Worm (Caenorhabditis elegans) whole organism, L1 larva: Measurements from ENCODE around the gene mlt-8.

ENCODE experiments used
- fkh-4 ChIP-seq: sonication (generic microtip); optimal IDR thresholded peaks from 2 replicates; lab custom pipeline; 2016; ENCODE audit warnings: missing compliant biosample characterization, missing genetic modification characterization, borderline replicate concordance
- lsy-2 ChIP-seq, 2 experiments: fragments of 150-350 bp; optimal IDR thresholded peaks; 2 replicates each; lab custom pipeline; 2014; ENCODE audit warnings: missing biosample characterization in 2 of 2, missing genetic modification characterization in 2 of 2
- mdl-1 ChIP-seq, 2 experiments: fragments of 150-350 bp; optimal IDR thresholded peaks; 2 replicates each; lab custom pipeline; 2014 to 2017; ENCODE audit warnings: missing biosample characterization in 2 of 2, missing genetic modification characterization in 2 of 2, inconsistent platforms in 1 of 2
- nhr-12 ChIP-seq: sonication (generic microtip); optimal IDR thresholded peaks from 2 replicates; lab custom pipeline; 2017; ENCODE audit warnings: missing biosample characterization, missing genetic modification characterization
- nhr-76 ChIP-seq: sonication (generic microtip); optimal IDR thresholded peaks from 2 replicates; lab custom pipeline; 2017; ENCODE audit warnings: missing biosample characterization, missing genetic modification characterization
- unc-62 ChIP-seq: fragments of 150-350 bp; optimal IDR thresholded peaks from 2 replicates; lab custom pipeline; 2014; ENCODE audit warnings: missing biosample characterization, missing genetic modification reagents, missing genetic modification characterization
- zag-1 ChIP-seq: fragments of 150-350 bp; optimal IDR thresholded peaks from 2 replicates; lab custom pipeline; 2014; ENCODE audit warnings: missing biosample characterization, missing genetic modification characterization
- ztf-4 ChIP-seq: fragments of 150-350 bp; optimal IDR thresholded peaks from 2 replicates; lab custom pipeline; 2014; ENCODE audit warnings: missing biosample characterization, missing genetic modification characterization

- TF ChIP-seq nhr-76 (tag; lab: Kevin White, UChicago) = no peak
- no peak for TF ChIP-seq zag-1
- TF ChIP-seq mdl-1 (tag; optimal IDR thresholded peaks at IDR 0.05; lab: Kevin White, UChicago) = no peak
- no peak for TF ChIP-seq fkh-4
- TF ChIP-seq unc-62 (GFP tag; lab: Kevin White, UChicago) = no peak
- TF ChIP-seq ztf-4 = no peak
- no peak for TF ChIP-seq nhr-12
- no peak for TF ChIP-seq lsy-2 (tag; optimal IDR thresholded peaks at IDR 0.05; lab: Kevin White, UChicago)
Measured at ce11 chrII:608757-609156, 36.8 kb upstream of the mlt-8 start, which contains the start of gene W04H10.1.
